Fruit fly (Drosophila melanogaster): ENCODE measurements around the gene Scsalpha1.

Scsalpha1 gene

dm6 chr3L:3814010-3814833, at the start of gene Scsalpha1:
Gene Scsalpha1, plus strand, starts transcription at chr3L:3814211.
- TF ChIP-seq tj (GFP tag; optimal IDR thresholded peaks at IDR 0.05) (peak; percentile 23), CG7101 (tag; optimal IDR thresholded peaks at IDR 0.05) (peak; percentile 4), CG1620 (GFP tag; optimal IDR thresholded peaks at IDR 0.05) (peak; percentile 53), pad (GFP tag; optimal IDR thresholded peaks at IDR 0.05) (no peak), kay (GFP tag; ENCODE audit: borderline replicate concordance) (no peak), CG7045 (GFP tag; optimal IDR thresholded peaks at IDR 0.05) (peak; percentile 8), cnc (optimal IDR thresholded peaks at IDR 0.05) (no peak), CG33017 (tag; optimal IDR thresholded peaks at IDR 0.05) (no peak), CG14711 (tag; optimal IDR thresholded peaks at IDR 0.05) (no peak), Hr96 (GFP tag; optimal IDR thresholded peaks at IDR 0.05) (no peak), Clk (GFP tag; optimal IDR thresholded peaks at IDR 0.05) (no peak), CG11617 (GFP tag; optimal IDR thresholded peaks at IDR 0.05) (peak; percentile 48), CG5204 (GFP tag; optimal IDR thresholded peaks at IDR 0.05) (no peak), bab1 (GFP tag; optimal IDR thresholded peaks at IDR 0.05) (peak; percentile 31), CG12768 (GFP tag; optimal IDR thresholded peaks at IDR 0.05) (peak; percentile 76), Mnt (GFP tag; optimal IDR thresholded peaks at IDR 0.05) (peak; percentile 65), ovo (GFP tag; optimal IDR thresholded peaks at IDR 0.05) (peak; percentile 14), Crg-1 (GFP tag; optimal IDR thresholded peaks at IDR 0.05) (peak; percentile 19), cic (GFP tag; optimal IDR thresholded peaks at IDR 0.05) (peak; percentile 73), toe (GFP tag; optimal IDR thresholded peaks at IDR 0.05) (no peak)

dm6 chr3L:3764338-3764737, 49.7 kb upstream of the Scsalpha1 start:
- no peak for TF ChIP-seq CG12768 (GFP tag; optimal IDR thresholded peaks at IDR 0.05)
- TF ChIP-seq tj (GFP tag; optimal IDR thresholded peaks at IDR 0.05), result peak; percentile 96
- TF ChIP-seq Hr96 (GFP tag; optimal IDR thresholded peaks at IDR 0.05), result no peak

dm6 chr3L:3765782-3766520, 48.1 kb upstream of the Scsalpha1 start:
- peak; percentile 13 for TF ChIP-seq Crg-1 (GFP tag; optimal IDR thresholded peaks at IDR 0.05)
- peak; percentile 67 for TF ChIP-seq CG14711 (tag; optimal IDR thresholded peaks at IDR 0.05)
- TF ChIP-seq kay (GFP tag; ENCODE audit: borderline replicate concordance), result no peak
- TF ChIP-seq CG7101 (tag; optimal IDR thresholded peaks at IDR 0.05), result peak; percentile 83
- no peak for TF ChIP-seq toe (GFP tag; optimal IDR thresholded peaks at IDR 0.05)
- TF ChIP-seq CG33017 (tag; optimal IDR thresholded peaks at IDR 0.05), result peak; percentile 82
- peak; percentile 12 for TF ChIP-seq ovo (GFP tag; optimal IDR thresholded peaks at IDR 0.05)
- peak; percentile 31 for TF ChIP-seq bab1 (GFP tag; optimal IDR thresholded peaks at IDR 0.05)
- peak; percentile 72 for TF ChIP-seq Clk (GFP tag; optimal IDR thresholded peaks at IDR 0.05)
- peak; percentile 17 for TF ChIP-seq Hr96 (GFP tag; optimal IDR thresholded peaks at IDR 0.05)
- TF ChIP-seq cic (GFP tag; optimal IDR thresholded peaks at IDR 0.05), result peak; percentile 80
- TF ChIP-seq CG7045 (GFP tag; optimal IDR thresholded peaks at IDR 0.05), result peak; percentile 33
- no peak for TF ChIP-seq cnc (optimal IDR thresholded peaks at IDR 0.05)
- peak; percentile 70 for TF ChIP-seq tj (GFP tag; optimal IDR thresholded peaks at IDR 0.05)
- peak; percentile 55 for TF ChIP-seq pad (GFP tag; optimal IDR thresholded peaks at IDR 0.05)
- peak; percentile 61 for TF ChIP-seq CG12768 (GFP tag; optimal IDR thresholded peaks at IDR 0.05)
- TF ChIP-seq CG11617 (GFP tag; optimal IDR thresholded peaks at IDR 0.05), result peak; percentile 54
- peak; percentile 47 for TF ChIP-seq CG5204 (GFP tag; optimal IDR thresholded peaks at IDR 0.05)
- TF ChIP-seq CG1620 (GFP tag; optimal IDR thresholded peaks at IDR 0.05), result no peak
- peak; percentile 64 for TF ChIP-seq Mnt (GFP tag; optimal IDR thresholded peaks at IDR 0.05)

DNA sequence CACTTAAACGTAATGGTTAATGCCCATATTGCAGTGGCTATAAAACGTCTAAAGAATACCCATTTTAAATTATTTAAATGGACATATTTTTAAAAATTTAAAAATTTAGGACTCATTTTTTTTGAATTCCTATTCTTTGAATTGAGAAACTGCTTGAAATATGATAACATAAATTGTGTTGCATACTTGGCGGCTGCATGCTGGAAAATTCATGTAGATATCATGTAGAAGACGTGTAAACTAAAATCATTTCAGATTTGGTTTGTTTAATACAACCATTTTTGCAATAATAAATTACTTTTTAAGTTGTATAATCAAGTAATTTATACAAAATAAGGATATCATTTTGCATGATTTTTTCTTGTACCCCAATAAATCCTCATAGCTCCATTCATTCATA, 47.3 kb upstream of the Scsalpha1 start:
- TF ChIP-seq toe (GFP tag; optimal IDR thresholded peaks at IDR 0.05), result no peak
- TF ChIP-seq CG11617 (GFP tag; optimal IDR thresholded peaks at IDR 0.05), result no peak
- TF ChIP-seq pad (GFP tag; optimal IDR thresholded peaks at IDR 0.05), result no peak
- no peak for TF ChIP-seq Mnt (GFP tag; optimal IDR thresholded peaks at IDR 0.05)
- TF ChIP-seq ovo (GFP tag; optimal IDR thresholded peaks at IDR 0.05), result no peak
- no peak for TF ChIP-seq CG1620 (GFP tag; optimal IDR thresholded peaks at IDR 0.05)
- TF ChIP-seq CG14711 (tag; optimal IDR thresholded peaks at IDR 0.05), result no peak

DNA sequence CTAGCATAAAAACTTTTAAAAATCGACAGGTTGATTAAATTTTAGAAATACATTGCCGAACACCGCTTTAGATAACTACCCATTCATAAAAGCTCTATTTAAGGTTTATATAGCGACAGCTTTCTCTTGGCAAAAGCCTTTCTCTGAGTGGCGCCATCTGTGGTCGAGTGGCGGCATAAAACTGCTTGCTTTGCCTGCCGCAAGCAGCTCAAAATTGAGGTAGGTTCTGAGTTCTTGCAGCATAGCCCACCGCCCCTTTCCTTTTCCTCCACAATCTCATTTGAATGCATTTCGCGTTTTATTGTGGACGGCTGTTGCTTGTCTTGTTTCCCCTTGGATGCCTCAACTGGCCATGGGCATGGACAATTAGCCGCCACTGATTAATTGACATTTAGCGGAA, 46.2 kb upstream of the Scsalpha1 start:
- TF ChIP-seq cic (GFP tag; optimal IDR thresholded peaks at IDR 0.05) (peak; percentile 56), cnc (optimal IDR thresholded peaks at IDR 0.05) (no peak), CG11617 (GFP tag; optimal IDR thresholded peaks at IDR 0.05) (no peak)

DNA sequence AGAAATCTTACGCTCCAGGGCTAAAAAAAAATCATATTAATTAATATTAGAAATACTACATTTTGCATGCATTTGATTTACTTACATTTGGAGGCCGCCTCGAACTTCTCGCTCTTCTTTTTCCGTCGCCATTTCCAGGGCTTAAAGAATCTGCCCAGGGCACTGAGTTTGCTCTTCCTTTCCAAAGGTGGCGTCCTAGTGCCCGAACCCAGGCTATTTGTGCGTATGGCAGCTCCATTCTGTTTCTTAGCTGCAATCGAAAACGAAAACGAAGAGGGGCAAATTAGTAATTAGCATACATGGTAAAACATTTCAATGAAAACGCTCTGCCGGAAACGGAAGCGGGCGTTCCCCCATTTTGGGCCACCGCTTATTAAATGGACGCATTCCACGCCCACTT, 44.9 kb upstream of the Scsalpha1 start:
- TF ChIP-seq kay (GFP tag; ENCODE audit: borderline replicate concordance), result no peak
- no peak for TF ChIP-seq Crg-1 (GFP tag; optimal IDR thresholded peaks at IDR 0.05)

- TF ChIP-seq ovo (GFP tag; optimal IDR thresholded peaks at IDR 0.05) (no peak), Clk (GFP tag; optimal IDR thresholded peaks at IDR 0.05) (no peak), CG33017 (tag; optimal IDR thresholded peaks at IDR 0.05) (no peak), kay (GFP tag; ENCODE audit: borderline replicate concordance) (no peak), CG5204 (GFP tag; optimal IDR thresholded peaks at IDR 0.05) (no peak), bab1 (GFP tag; optimal IDR thresholded peaks at IDR 0.05) (no peak), CG14711 (tag; optimal IDR thresholded peaks at IDR 0.05) (no peak), toe (GFP tag; optimal IDR thresholded peaks at IDR 0.05) (no peak), cic (GFP tag; optimal IDR thresholded peaks at IDR 0.05) (no peak), CG11617 (GFP tag; optimal IDR thresholded peaks at IDR 0.05) (no peak), Hr96 (GFP tag; optimal IDR thresholded peaks at IDR 0.05) (no peak), CG7101 (tag; optimal IDR thresholded peaks at IDR 0.05) (no peak), Mnt (GFP tag; optimal IDR thresholded peaks at IDR 0.05) (no peak), CG1620 (GFP tag; optimal IDR thresholded peaks at IDR 0.05) (no peak), CG7045 (GFP tag; optimal IDR thresholded peaks at IDR 0.05) (no peak), Crg-1 (GFP tag; optimal IDR thresholded peaks at IDR 0.05) (no peak), tj (GFP tag; optimal IDR thresholded peaks at IDR 0.05) (no peak), cnc (optimal IDR thresholded peaks at IDR 0.05) (no peak), pad (GFP tag; optimal IDR thresholded peaks at IDR 0.05) (no peak), CG12768 (GFP tag; optimal IDR thresholded peaks at IDR 0.05) (no peak)
These were observed 43.2 kb upstream of the Scsalpha1 start for dm6 chr3L:3770823-3771222.
